Worm (Caenorhabditis elegans): ENCODE measurements around the gene cyn-9.

DNA sequence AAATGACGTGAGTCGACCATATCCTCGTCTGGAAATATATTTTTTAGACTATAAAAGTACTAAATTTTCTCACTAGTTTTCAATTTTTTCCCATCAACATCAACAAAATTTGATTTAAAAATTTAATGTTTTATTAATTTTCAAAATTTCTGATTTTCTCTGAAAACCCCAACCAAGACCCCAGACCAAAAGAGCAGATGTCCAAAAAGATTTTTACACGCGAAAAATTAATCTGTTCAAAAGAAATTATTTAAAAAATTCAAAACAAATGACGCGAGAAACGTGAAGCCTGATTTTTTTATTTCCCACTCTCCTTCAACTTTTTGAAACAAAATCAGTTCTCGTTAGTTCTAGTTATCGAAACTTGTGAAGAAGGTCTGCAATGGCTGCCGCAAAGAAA is 31.0 kb upstream of the cyn-9 start, which contains the start of gene F34D10.8:
- TF ChIP-seq flt-1 (GFP tag; IDR thresholded peaks at IDR 0.05), result no peak
- TF ChIP-seq tab-1 (GFP tag; IDR thresholded peaks at IDR 0.05), result no peak
